Fruit fly (Drosophila melanogaster): Measurements from ENCODE around the gene inaF-C.
A peak's percentile ranks its signal among the peaks of the same experiment; 100 is the strongest.

inaF-C gene

DNA sequence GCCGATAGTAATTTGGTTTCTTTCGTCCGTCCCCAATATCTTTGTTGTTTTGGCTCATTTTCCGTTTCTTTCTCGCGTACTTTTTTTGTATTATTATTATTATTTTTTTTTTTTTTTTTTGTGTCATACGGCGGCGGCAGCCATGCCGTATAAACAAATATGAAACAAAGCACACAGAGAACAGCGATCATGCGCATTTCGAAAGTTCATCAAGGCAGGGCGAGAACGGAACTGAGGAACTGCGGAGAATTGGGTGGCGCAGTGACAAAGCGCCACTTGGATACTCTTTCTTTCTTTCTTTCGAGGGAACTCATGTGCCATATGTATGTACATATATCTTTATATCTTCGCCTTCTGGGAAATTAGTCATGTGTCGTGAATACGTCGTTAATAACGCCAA is 47.1 kb downstream of the inaF-C start:
- no peak for TF ChIP-seq Lpt (GFP tag; optimal IDR thresholded peaks at IDR 0.05)
- no peak for TF ChIP-seq CG4318 (GFP tag; optimal IDR thresholded peaks at IDR 0.05)
- peak; percentile 30 for TF ChIP-seq net (GFP tag; optimal IDR thresholded peaks at IDR 0.05)
- TF ChIP-seq Hr4 (GFP tag; optimal IDR thresholded peaks at IDR 0.05), result no peak
- TF ChIP-seq CG6808 (GFP tag; optimal IDR thresholded peaks at IDR 0.05), result peak; percentile 39
- no peak for TF ChIP-seq Met (GFP tag; optimal IDR thresholded peaks at IDR 0.05)
- no peak for TF ChIP-seq Ets21C (GFP tag; optimal IDR thresholded peaks at IDR 0.05)
- no peak for TF ChIP-seq fd85E (GFP tag; optimal IDR thresholded peaks at IDR 0.05)
- peak; percentile 29 for TF ChIP-seq dsx (GFP tag; optimal IDR thresholded peaks at IDR 0.05; ENCODE audit: poor library complexity, severe bottlenecking)
- TF ChIP-seq CG6276 (GFP tag; optimal IDR thresholded peaks at IDR 0.05), result no peak
- peak; percentile 84 for TF ChIP-seq Eip93F (GFP tag; optimal IDR thresholded peaks at IDR 0.05)
- no peak for TF ChIP-seq Hr38 (GFP tag; optimal IDR thresholded peaks at IDR 0.05)
- peak; percentile 31 for TF ChIP-seq Ets96B (tag; optimal IDR thresholded peaks at IDR 0.05)
- TF ChIP-seq CG31627 (GFP tag; optimal IDR thresholded peaks at IDR 0.05), result peak; percentile 5
- peak; percentile 35 for TF ChIP-seq CG8632 (GFP tag; optimal IDR thresholded peaks at IDR 0.05)
- peak; percentile 32 for TF ChIP-seq Eip75B (GFP tag; optimal IDR thresholded peaks at IDR 0.05)
- TF ChIP-seq Gug (GFP tag; IDR thresholded peaks at IDR 0.05), result no peak
- TF ChIP-seq CG8319 (GFP tag; optimal IDR thresholded peaks at IDR 0.05), result no peak
- TF ChIP-seq CG15336 (GFP tag; IDR thresholded peaks at IDR 0.05), result 0 out of 2 replicates have a peak, but pooled peaks have one; percentile 31
- peak; percentile 80 for TF ChIP-seq CG6163 (GFP tag; IDR thresholded peaks at IDR 0.05)
- TF ChIP-seq ss (GFP tag; optimal IDR thresholded peaks at IDR 0.05), result peak; percentile 21 to 62
- TF ChIP-seq CG3919 (GFP tag; optimal IDR thresholded peaks at IDR 0.05), result peak; percentile 15
- TF ChIP-seq lz (GFP tag; optimal IDR thresholded peaks at IDR 0.05), result no peak
- peak; percentile 31 for TF ChIP-seq acj6 (GFP tag; optimal IDR thresholded peaks at IDR 0.05)
- peak; percentile 24 for TF ChIP-seq CG3032 (tag; optimal IDR thresholded peaks at IDR 0.05)
- peak; percentile 28 for TF ChIP-seq pdm3 (GFP tag; optimal IDR thresholded peaks at IDR 0.05)
- peak; percentile 20 for TF ChIP-seq cyc (GFP tag; optimal IDR thresholded peaks at IDR 0.05)
- peak; percentile 34 for TF ChIP-seq CG1621 (tag; optimal IDR thresholded peaks at IDR 0.05)
- TF ChIP-seq achi (GFP tag; optimal IDR thresholded peaks at IDR 0.05), result peak; percentile 34
- TF ChIP-seq spab (GFP tag; optimal IDR thresholded peaks at IDR 0.05), result no peak
- TF ChIP-seq topi (GFP tag; optimal IDR thresholded peaks at IDR 0.05), result peak; percentile 11
- TF ChIP-seq eg (GFP tag; IDR thresholded peaks at IDR 0.05), result peak; percentile 56; the same call in 1 of the 3 replicates
- TF ChIP-seq CG34406 (GFP tag; optimal IDR thresholded peaks at IDR 0.05), result peak; percentile 46
- TF ChIP-seq esn (GFP tag; optimal IDR thresholded peaks at IDR 0.05), result peak; percentile 34
- TF ChIP-seq Sox14 (GFP tag; optimal IDR thresholded peaks at IDR 0.05), result peak; percentile 69
- TF ChIP-seq Blimp-1 (GFP tag; optimal IDR thresholded peaks at IDR 0.05), result peak; percentile 27
- peak; percentile 19 for TF ChIP-seq CG6792 (GFP tag; optimal IDR thresholded peaks at IDR 0.05)
- TF ChIP-seq fkh (GFP tag; optimal IDR thresholded peaks at IDR 0.05), result peak; percentile 53
- TF ChIP-seq CG6854 (GFP tag; optimal IDR thresholded peaks at IDR 0.05), result peak; percentile 11
- no peak for TF ChIP-seq CG11902 (GFP tag; optimal IDR thresholded peaks at IDR 0.05)
- peak; percentile 28 for TF ChIP-seq CG9139 (GFP tag; optimal IDR thresholded peaks at IDR 0.05)
- TF ChIP-seq OdsH (GFP tag; optimal IDR thresholded peaks at IDR 0.05), result peak; percentile 22
- peak; percentile 12 for TF ChIP-seq fd59A (GFP tag; optimal IDR thresholded peaks at IDR 0.05)
- peak; percentile 78 for TF ChIP-seq svp (GFP tag)
- TF ChIP-seq Sox15 (GFP tag; optimal IDR thresholded peaks at IDR 0.05), result no peak
- peak; percentile 1 for TF ChIP-seq CG11762 (GFP tag; optimal IDR thresholded peaks at IDR 0.05; ENCODE audit: insufficient read depth)
- TF ChIP-seq dac (GFP tag; optimal IDR thresholded peaks at IDR 0.05), result no peak
- peak; percentile 60; the same call in 2 of the 3 replicates for TF ChIP-seq CG8119 (GFP tag; IDR thresholded peaks at IDR 0.05)
- peak; percentile 30 for TF ChIP-seq CG32006 (GFP tag; optimal IDR thresholded peaks at IDR 0.05)
- TF ChIP-seq CG16779 (tag; optimal IDR thresholded peaks at IDR 0.05), result peak; percentile 23
- TF ChIP-seq Hr39 (GFP tag; optimal IDR thresholded peaks at IDR 0.05), result peak; percentile 14
- TF ChIP-seq Sox102F (GFP tag; optimal IDR thresholded peaks at IDR 0.05), result peak; percentile 62

All from whole organism, prepupa.